Worm (Caenorhabditis elegans) whole organism, late embryonic: ENCODE measurements around the gene F44E2.4.

Experiments used
- C08G9.2 ChIP-seq: sonication (generic microtip); optimal IDR thresholded peaks from 2 replicates; lab custom pipeline; 2016; ENCODE audit warnings: mild to moderate bottlenecking, missing genetic modification characterization, moderate library complexity, missing compliant biosample characterization
- ceh-18 ChIP-seq: sonication (generic microtip); optimal IDR thresholded peaks from 2 replicates; lab custom pipeline; 2016; ENCODE audit warnings: missing genetic modification characterization, missing compliant biosample characterization
- ceh-19 ChIP-seq: fragments of 200-800 bp; sonication (Bioruptor generic); optimal IDR thresholded peaks from 2 replicates; lab custom pipeline; 2018; ENCODE audit warnings: mild to moderate bottlenecking, missing genetic modification characterization, missing compliant biosample characterization
- ceh-45 ChIP-seq: fragments of 200-800 bp; sonication (Bioruptor generic); IDR thresholded peaks from 2 replicates; pipeline ENCODE4 v1.3.6; 2022; ENCODE audit warnings: missing genetic modification reagents, missing genetic modification characterization, missing compliant biosample characterization
- dmd-4 ChIP-seq: sonication (generic microtip); optimal IDR thresholded peaks from 2 replicates; lab custom pipeline; 2016; ENCODE audit warnings: borderline replicate concordance, missing genetic modification characterization, missing compliant biosample characterization
- dve-1 ChIP-seq: sonication (generic microtip); optimal IDR thresholded peaks from 2 replicates; lab custom pipeline; 2017; ENCODE audit warnings: antibody characterized with exemption, mild to moderate bottlenecking, missing genetic modification characterization, missing compliant biosample characterization
- ets-4 ChIP-seq: sonication (generic microtip); optimal IDR thresholded peaks from 2 replicates; lab custom pipeline; 2016; ENCODE audit warnings: missing genetic modification characterization, missing compliant biosample characterization
- hlh-30 ChIP-seq: sonication (generic microtip); optimal IDR thresholded peaks from 2 replicates; lab custom pipeline; 2017; ENCODE audit warnings: antibody characterized with exemption, missing genetic modification characterization, missing compliant biosample characterization; ENCODE audit not compliant: insufficient read depth
- lin-11 ChIP-seq: fragments of 200-800 bp; sonication (Bioruptor generic); optimal IDR thresholded peaks from 2 replicates; lab custom pipeline; 2018; ENCODE audit warnings: mild to moderate bottlenecking, missing genetic modification characterization, missing compliant biosample characterization
- pax-1 ChIP-seq: fragments of 150-350 bp; optimal IDR thresholded peaks from 2 replicates; lab custom pipeline; 2014; ENCODE audit warnings: missing biosample characterization, missing genetic modification characterization
- pqm-1 ChIP-seq: sonication (generic microtip); optimal IDR thresholded peaks from 2 replicates; lab custom pipeline; 2016; ENCODE audit warnings: missing genetic modification characterization, missing compliant biosample characterization

DNA sequence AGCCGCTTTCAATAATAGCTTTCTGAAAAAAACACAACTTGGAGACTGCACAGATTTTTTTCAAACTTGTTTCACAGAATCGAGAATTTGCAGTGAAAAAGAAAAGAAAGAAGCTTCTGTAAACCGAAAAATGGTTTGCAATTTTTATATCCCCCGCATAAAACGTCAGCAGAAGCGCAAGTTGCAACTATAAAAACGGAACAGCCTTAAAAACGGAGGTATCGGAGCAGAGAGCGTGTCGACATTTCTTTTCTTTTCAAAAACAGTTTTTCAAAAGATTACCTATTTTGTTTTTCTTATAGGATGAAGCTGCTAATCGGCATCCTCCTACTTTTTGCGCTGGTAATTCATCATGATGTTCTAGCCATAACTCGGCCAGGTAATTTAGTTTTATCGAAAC is 13.7 kb upstream of the F44E2.4 start, which contains the start of gene plg-1:
- TF ChIP-seq hlh-30, result no peak
- TF ChIP-seq pax-1 (tag; lab: Kevin White, UChicago), result no peak
- no peak for TF ChIP-seq ceh-45
- no peak for TF ChIP-seq dve-1 (tag; lab: Kevin White, UChicago)
- TF ChIP-seq C08G9.2 (tag; lab: Kevin White, UChicago), result no peak
- TF ChIP-seq pqm-1, result no peak
- no peak for TF ChIP-seq lin-11
- TF ChIP-seq ceh-19 (GFP tag; lab: Kevin White, UChicago), result no peak
- no peak for TF ChIP-seq ceh-18 (tag; lab: Kevin White, UChicago)
- TF ChIP-seq ets-4 (tag; lab: Kevin White, UChicago), result no peak
- no peak for TF ChIP-seq dmd-4 (tag; lab: Kevin White, UChicago)
